Worm (Caenorhabditis elegans) whole organism, young adult: ENCODE measurements around the gene C26B9.1.

Experiments
- F57A8.1 ChIP-seq: fragments of 200-800 bp; sonication (Bioruptor generic); optimal IDR thresholded peaks from 2 replicates; lab custom pipeline; 2018; ENCODE audit warnings: mild to moderate bottlenecking, missing genetic modification characterization, moderate library complexity, missing compliant biosample characterization
- ceh-91 ChIP-seq: fragments of 200-800 bp; sonication (Bioruptor generic); IDR thresholded peaks from 2 replicates; pipeline ENCODE4 v1.3.6; 2022; ENCODE audit warnings: missing genetic modification reagents, missing genetic modification characterization, missing compliant biosample characterization
- nhr-80 ChIP-seq: sonication (generic microtip); optimal IDR thresholded peaks from 2 replicates; lab custom pipeline; 2016; ENCODE audit warnings: missing genetic modification characterization, missing compliant biosample characterization

The C26B9.1 gene

DNA sequence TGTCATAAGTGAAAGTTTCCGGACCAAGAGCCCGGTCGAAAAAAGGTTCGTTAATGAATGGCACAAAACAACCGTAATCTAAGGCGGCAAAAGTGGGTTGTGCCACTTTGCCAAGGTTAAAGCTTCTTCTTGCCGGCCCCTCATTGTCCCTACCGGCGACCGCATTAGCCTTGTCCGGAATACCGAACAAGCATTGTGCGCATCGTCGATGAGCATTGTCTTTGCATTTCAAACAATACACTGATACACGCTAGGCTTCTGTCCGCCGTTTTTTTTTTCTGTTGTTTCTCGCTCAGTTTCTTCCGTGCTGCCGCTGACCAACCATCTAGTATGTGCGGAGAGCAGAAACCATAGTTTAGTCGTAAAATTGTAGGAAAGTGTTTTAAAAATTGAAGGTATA, 52.9 kb downstream of the C26B9.1 start, which contains the start of gene C03F11.2:
Gene C03F11.2, minus strand, starts transcription at position 101 of the 400 bp plus-strand sequence.
- TF ChIP-seq ceh-91 (GFP tag; lab: Robert Waterston, UW) (no peak), nhr-80 (tag; lab: Kevin White, UChicago) (peak; percentile 38), F57A8.1 (GFP tag; lab: Kevin White, UChicago) (no peak)
